Worm (Caenorhabditis elegans) whole organism, L4 larva: ENCODE data around the gene cccp-1.

ENCODE experiments used
- F10B5.3 ChIP-seq: sonication (generic microtip); optimal IDR thresholded peaks from 2 replicates; lab custom pipeline; 2016; ENCODE audit warnings: mild to moderate bottlenecking, missing genetic modification characterization, missing compliant biosample characterization
- F26F4.8 ChIP-seq: fragments of 200-800 bp; sonication (Bioruptor generic); conservative IDR thresholded peaks from 2 replicates; pipeline ENCODE4 v1.3.6; 2022; ENCODE audit warnings: missing genetic modification characterization, missing compliant biosample characterization
- F37D6.2 ChIP-seq: sonication (generic microtip); optimal IDR thresholded peaks from 2 replicates; lab custom pipeline; 2016; ENCODE audit warnings: mild to moderate bottlenecking, missing genetic modification characterization, missing compliant biosample characterization
- R02D3.7 ChIP-seq: fragments of 150-350 bp; sonication (generic microtip); optimal IDR thresholded peaks from 3 replicates; lab custom pipeline; 2014; ENCODE audit warnings: missing biosample characterization, missing genetic modification characterization
- T26A8.4 ChIP-seq: fragments of 200-800 bp; sonication (Bioruptor generic); IDR thresholded peaks from 2 replicates; pipeline ENCODE4 v1.3.6; 2022; ENCODE audit warnings: missing genetic modification characterization, missing compliant biosample characterization
- Y105C5A.15 ChIP-seq: fragments of 200-800 bp; sonication (Bioruptor generic); IDR thresholded peaks from 2 replicates; pipeline ENCODE4 v1.3.6; 2022; ENCODE audit warnings: missing genetic modification characterization, missing compliant biosample characterization
- Y75B8A.6 ChIP-seq: fragments of 200-800 bp; sonication (Bioruptor generic); IDR thresholded peaks from 2 replicates; pipeline ENCODE4 v1.3.6; 2022; ENCODE audit warnings: missing genetic modification reagents, missing genetic modification characterization, missing compliant biosample characterization
- aly-2 ChIP-seq: sonication (generic microtip); optimal IDR thresholded peaks from 2 replicates; lab custom pipeline; 2018; ENCODE audit warnings: missing biosample characterization, missing genetic modification characterization
- arid-1 ChIP-seq: fragments of 200-800 bp; sonication (Bioruptor generic); conservative IDR thresholded peaks from 2 replicates; pipeline ENCODE4 v1.3.6; 2022; ENCODE audit warnings: missing genetic modification reagents, missing genetic modification characterization, missing compliant biosample characterization
- attf-4 ChIP-seq: sonication (generic microtip); optimal IDR thresholded peaks from 3 replicates; lab custom pipeline; 2017; ENCODE audit warnings: missing biosample characterization, missing genetic modification characterization
- ceh-20 ChIP-seq: fragments of 200-800 bp; sonication (Bioruptor generic); IDR thresholded peaks from 2 replicates; pipeline ENCODE4 v1.3.6; 2022; ENCODE audit warnings: missing genetic modification reagents, missing genetic modification characterization, missing compliant biosample characterization
- ceh-28 ChIP-seq: fragments of 150-350 bp; optimal IDR thresholded peaks from 2 replicates; lab custom pipeline; 2014; ENCODE audit warnings: missing biosample characterization, missing genetic modification reagents, missing genetic modification characterization
- ces-1 ChIP-seq: fragments of 150-350 bp; sonication (generic microtip); optimal IDR thresholded peaks from 4 replicates; lab custom pipeline; 2014; ENCODE audit warnings: missing biosample characterization, missing genetic modification reagents, missing genetic modification characterization
- ctbp-1 ChIP-seq: fragments of 200-800 bp; sonication (Bioruptor generic); IDR thresholded peaks from 2 replicates; pipeline ENCODE4 v1.3.6; 2022; ENCODE audit warnings: missing genetic modification reagents, missing genetic modification characterization, missing compliant biosample characterization
- daf-12 ChIP-seq: fragments of 150-350 bp; optimal IDR thresholded peaks from 2 replicates; lab custom pipeline; 2014; ENCODE audit warnings: missing biosample characterization, missing genetic modification reagents, missing genetic modification characterization
- daf-19 ChIP-seq: fragments of 200-800 bp; sonication (Bioruptor generic); conservative IDR thresholded peaks from 2 replicates; pipeline ENCODE4 v1.3.6; 2022; ENCODE audit warnings: missing genetic modification characterization, missing compliant biosample characterization
- dmd-6 ChIP-seq: fragments of 200-800 bp; sonication (Bioruptor generic); IDR thresholded peaks from 2 replicates; pipeline ENCODE4 v1.3.6; 2022; ENCODE audit warnings: missing genetic modification reagents, missing genetic modification characterization, missing compliant biosample characterization
- dpl-1 ChIP-seq: fragments of 150-350 bp; optimal IDR thresholded peaks from 2 replicates; lab custom pipeline; 2014; ENCODE audit warnings: missing biosample characterization, missing genetic modification reagents, missing genetic modification characterization
- duxl-1 ChIP-seq: sonication (generic microtip); optimal IDR thresholded peaks from 2 replicates; lab custom pipeline; 2016; ENCODE audit warnings: mild to moderate bottlenecking, missing genetic modification characterization, moderate library complexity, missing compliant biosample characterization; ENCODE audit not compliant: poor library complexity
- egl-43 ChIP-seq: fragments of 200-800 bp; sonication (Bioruptor generic); IDR thresholded peaks from 2 replicates; pipeline ENCODE4 v1.3.6; 2022; ENCODE audit warnings: missing genetic modification reagents, missing genetic modification characterization, missing compliant biosample characterization
- fkh-10 ChIP-seq: fragments of 150-350 bp; optimal IDR thresholded peaks from 2 replicates; lab custom pipeline; 2014; ENCODE audit warnings: missing biosample characterization, missing genetic modification reagents, missing genetic modification characterization
- fos-1 ChIP-seq: fragments of 150-350 bp; optimal IDR thresholded peaks from 2 replicates; lab custom pipeline; 2014; ENCODE audit warnings: missing biosample characterization, missing genetic modification characterization
- hif-1 ChIP-seq, 2 experiments: sonication (generic microtip); optimal IDR thresholded peaks; 2 replicates each; lab custom pipeline; 2016 to 2017; ENCODE audit warnings: missing compliant biosample characterization in 2 of 2, missing genetic modification characterization in 2 of 2, missing genetic modification reagents in 2 of 2, missing genotype in 2 of 2, mild to moderate bottlenecking in 1 of 2
- hlh-30 ChIP-seq: sonication (generic microtip); optimal IDR thresholded peaks from 2 replicates; lab custom pipeline; 2017; ENCODE audit warnings: antibody characterized with exemption, mild to moderate bottlenecking, missing genetic modification characterization, missing compliant biosample characterization; ENCODE audit not compliant: insufficient read depth
- lin-1 ChIP-seq: fragments of 200-800 bp; sonication (Bioruptor generic); IDR thresholded peaks from 2 replicates; pipeline ENCODE4 v1.3.6; 2022; ENCODE audit warnings: missing genetic modification reagents, missing genetic modification characterization, missing compliant biosample characterization
- lin-13 ChIP-seq: fragments of 150-350 bp; optimal IDR thresholded peaks from 2 replicates; lab custom pipeline; 2014; ENCODE audit warnings: missing biosample characterization, missing genetic modification reagents, missing genetic modification characterization
- lin-15B ChIP-seq: fragments of 150-350 bp; sonication (generic microtip); optimal IDR thresholded peaks from 3 replicates; lab custom pipeline; 2014; ENCODE audit warnings: missing biosample characterization, missing genetic modification characterization
- lin-29 ChIP-seq: fragments of 200-800 bp; sonication (Bioruptor generic); IDR thresholded peaks from 2 replicates; pipeline ENCODE4 v1.3.6; 2022; ENCODE audit warnings: missing genetic modification reagents, missing genetic modification characterization, missing compliant biosample characterization
- lin-38 ChIP-seq: fragments of 200-800 bp; sonication (Bioruptor generic); IDR thresholded peaks from 2 replicates; pipeline ENCODE4 v1.3.6; 2022; ENCODE audit warnings: missing genetic modification reagents, missing genetic modification characterization, missing compliant biosample characterization
- lir-3 ChIP-seq: sonication (generic microtip); optimal IDR thresholded peaks from 2 replicates; lab custom pipeline; 2016; ENCODE audit warnings: mild to moderate bottlenecking, missing genetic modification characterization, missing compliant biosample characterization
- lsy-2 ChIP-seq, 2 experiments: fragments of 150-350 bp in 1 of 2; sonication (generic microtip) in 1 of 2; optimal IDR thresholded peaks; 2 replicates each; lab custom pipeline; 2014 to 2017; ENCODE audit warnings: missing biosample characterization in 2 of 2, missing genetic modification characterization in 2 of 2
- mdl-1 ChIP-seq, 2 experiments: fragments of 150-350 bp in 1 of 2; sonication (generic microtip) in 1 of 2; optimal IDR thresholded peaks; 2 replicates each; lab custom pipeline; 2014 to 2017; ENCODE audit warnings: missing biosample characterization in 2 of 2, missing genetic modification characterization in 2 of 2
- mdt-29 ChIP-seq: fragments of 200-800 bp; sonication (Bioruptor generic); IDR thresholded peaks from 2 replicates; pipeline ENCODE4 v1.3.6; 2022; ENCODE audit warnings: missing genetic modification reagents, missing genetic modification characterization, missing compliant biosample characterization
- mxl-3 ChIP-seq: fragments of 200-800 bp; sonication (Bioruptor generic); optimal IDR thresholded peaks from 2 replicates; lab custom pipeline; 2018; ENCODE audit warnings: mild to moderate bottlenecking, missing genetic modification characterization, missing compliant biosample characterization
- nhr-102 ChIP-seq: sonication (generic microtip); optimal IDR thresholded peaks from 2 replicates; lab custom pipeline; 2016; ENCODE audit warnings: mild to moderate bottlenecking, missing genetic modification characterization, moderate library complexity, missing compliant biosample characterization
- nhr-11 ChIP-seq: fragments of 150-350 bp; optimal IDR thresholded peaks from 2 replicates; lab custom pipeline; 2014; ENCODE audit warnings: missing biosample characterization, missing genetic modification characterization
- nhr-25 ChIP-seq: sonication (generic microtip); optimal IDR thresholded peaks from 2 replicates; lab custom pipeline; 2017; ENCODE audit warnings: missing genetic modification characterization, mild to moderate bottlenecking, missing compliant biosample characterization, antibody characterized with exemption, moderate library complexity, borderline replicate concordance; ENCODE audit not compliant: insufficient read depth
- nhr-28 ChIP-seq: fragments of 150-350 bp; optimal IDR thresholded peaks from 2 replicates; lab custom pipeline; 2014; ENCODE audit warnings: missing biosample characterization, missing genetic modification characterization
- nhr-42 ChIP-seq: fragments of 200-800 bp; sonication (Bioruptor generic); IDR thresholded peaks from 2 replicates; pipeline ENCODE4 v1.3.6; 2022; ENCODE audit warnings: missing genetic modification characterization, missing compliant biosample characterization
- nhr-48 ChIP-seq: sonication (generic microtip); optimal IDR thresholded peaks from 2 replicates; lab custom pipeline; 2016; ENCODE audit warnings: mild to moderate bottlenecking, missing genetic modification characterization, missing compliant biosample characterization
- nhr-6 ChIP-seq: fragments of 150-350 bp; optimal IDR thresholded peaks from 2 replicates; lab custom pipeline; 2014; ENCODE audit warnings: missing biosample characterization, missing genetic modification characterization
- pha-4 ChIP-seq, 2 experiments: fragments of 150-350 bp in 1 of 2; fragments of 200-800 bp in 1 of 2; sonication (Bioruptor generic) in 1 of 2; IDR thresholded peaks in 1 of 2; optimal IDR thresholded peaks in 1 of 2; 2 replicates each; pipeline versions ENCODE4 v1.3.6 to Lab custom; 2014 to 2022; ENCODE audit warnings: missing genetic modification characterization in 2 of 2, missing genetic modification reagents in 2 of 2, missing biosample characterization in 1 of 2, missing compliant biosample characterization in 1 of 2
- php-3 ChIP-seq: fragments of 200-800 bp; sonication (Bioruptor generic); IDR thresholded peaks from 2 replicates; pipeline ENCODE4 v1.3.6; 2022; ENCODE audit warnings: missing genetic modification reagents, missing genetic modification characterization, missing compliant biosample characterization
- saeg-2 ChIP-seq: fragments of 200-800 bp; sonication (Bioruptor generic); IDR thresholded peaks from 2 replicates; pipeline ENCODE4 v1.3.6; 2022; ENCODE audit warnings: missing genetic modification reagents, missing genetic modification characterization, missing compliant biosample characterization
- spr-1 ChIP-seq: sonication (generic microtip); optimal IDR thresholded peaks from 2 replicates; lab custom pipeline; 2016; ENCODE audit warnings: mild to moderate bottlenecking, missing genetic modification characterization, missing compliant biosample characterization
- unc-130 ChIP-seq: sonication (generic microtip); optimal IDR thresholded peaks from 2 replicates; lab custom pipeline; 2016; ENCODE audit warnings: missing genetic modification reagents, missing genetic modification characterization, missing compliant biosample characterization
- zfp-3 ChIP-seq: fragments of 200-800 bp; sonication (Bioruptor generic); conservative IDR thresholded peaks from 2 replicates; pipeline ENCODE4 v1.3.6; 2022; ENCODE audit warnings: missing genetic modification reagents, missing genetic modification characterization, missing compliant biosample characterization
- zip-11 ChIP-seq: fragments of 200-800 bp; sonication (Bioruptor generic); IDR thresholded peaks from 2 replicates; pipeline ENCODE4 v1.3.6; 2022; ENCODE audit warnings: missing genetic modification characterization, missing compliant biosample characterization
- zip-2 ChIP-seq: fragments of 150-350 bp; optimal IDR thresholded peaks from 2 replicates; lab custom pipeline; 2014; ENCODE audit warnings: missing biosample characterization, missing genetic modification characterization
- ztf-11 ChIP-seq: fragments of 150-350 bp; optimal IDR thresholded peaks from 2 replicates; lab custom pipeline; 2014; ENCODE audit warnings: missing biosample characterization, missing genetic modification characterization
- ztf-7 ChIP-seq: fragments of 150-350 bp; optimal IDR thresholded peaks from 2 replicates; lab custom pipeline; 2014; ENCODE audit warnings: missing biosample characterization, missing genetic modification characterization

Gene cccp-1

DNA sequence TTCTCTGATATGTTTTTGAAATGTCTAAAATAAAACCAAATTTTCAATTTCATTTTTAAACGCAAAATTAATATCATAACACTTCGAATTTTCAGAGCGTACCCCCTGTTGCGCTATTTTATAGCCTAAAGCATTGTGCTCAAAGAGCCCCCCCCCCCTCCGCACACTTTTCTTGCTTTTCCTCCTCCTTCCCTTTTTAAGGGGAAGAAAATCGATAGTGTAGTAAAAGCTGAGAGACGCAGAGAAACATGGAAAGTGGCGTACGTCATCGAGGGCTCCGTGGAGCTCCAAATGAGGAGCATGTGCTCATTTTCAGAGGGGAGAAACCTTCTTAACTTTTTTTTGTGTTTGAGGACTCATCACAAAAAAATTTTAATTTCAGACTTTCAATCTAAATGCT lies at the start of gene cccp-1 (continued):
- TF ChIP-seq lin-29 = no peak
- TF ChIP-seq mdl-1 (tag; optimal IDR thresholded peaks at IDR 0.05; lab: Kevin White, UChicago) = peak in 1 of 2 experiments; percentile 45
- no peak for TF ChIP-seq dmd-6
- TF ChIP-seq lin-38 = peak; percentile 17; the same call in 1 of the 2 replicates
- no peak for TF ChIP-seq zfp-3
- TF ChIP-seq pha-4 (GFP tag; IDR thresholded peaks at IDR 0.05; lab: Robert Waterston, UW) = no peak
- TF ChIP-seq pha-4 (tag; optimal IDR thresholded peaks at IDR 0.05; lab: Kevin White, UChicago) = no peak
- TF ChIP-seq nhr-6 (tag; lab: Kevin White, UChicago) = no peak
- TF ChIP-seq mxl-3 = no peak
- TF ChIP-seq fos-1 = no peak
- no peak for TF ChIP-seq ces-1 (GFP tag; lab: Kevin White, UChicago)
- TF ChIP-seq, all 104 proteins: peak for 14

DNA sequence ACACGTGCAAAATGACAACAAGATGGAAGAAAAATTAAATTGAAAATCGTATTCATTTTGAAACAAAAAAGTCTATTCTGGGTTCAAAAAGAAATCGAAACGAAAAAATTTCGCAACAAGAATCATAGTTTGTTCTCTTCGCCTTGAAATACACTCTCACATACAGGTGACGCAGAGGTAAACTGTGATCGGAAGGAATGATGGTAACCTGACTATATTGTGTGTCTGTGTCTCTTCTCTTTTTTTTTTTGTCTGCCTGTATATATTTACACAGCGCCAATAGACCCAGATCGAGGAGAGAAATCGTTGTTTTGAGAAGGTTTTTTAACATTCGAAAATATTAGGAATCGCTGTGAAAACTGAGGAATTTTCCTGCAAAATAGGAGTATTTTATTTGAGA lies 48.6 kb upstream of the cccp-1 start:
- TF ChIP-seq nhr-42 (GFP tag; lab: Robert Waterston, UW) (no peak), ces-1 (GFP tag; lab: Kevin White, UChicago) (no peak), ztf-11 (no peak), php-3 (GFP tag; lab: Robert Waterston, UW) (no peak), R02D3.7 (tag; lab: Kevin White, UChicago) (no peak), aly-2 (tag; lab: Kevin White, UChicago) (no peak), nhr-25 (tag; lab: Kevin White, UChicago) (no peak), duxl-1 (tag; lab: Kevin White, UChicago) (no peak), daf-12 (tag; lab: Kevin White, UChicago) (no peak), Y75B8A.6 (GFP tag; lab: Robert Waterston, UW) (no peak), hif-1 (tag; optimal IDR thresholded peaks at IDR 0.05; lab: Kevin White, UChicago) (no peak), ctbp-1 (GFP tag; lab: Robert Waterston, UW) (no peak), F10B5.3 (tag; lab: Kevin White, UChicago) (no peak), ceh-28 (no peak), lsy-2 (tag; optimal IDR thresholded peaks at IDR 0.05; lab: Kevin White, UChicago) (peak in 1 of 2 experiments; percentile 44), zip-2 (no peak), nhr-102 (tag; lab: Kevin White, UChicago) (no peak), nhr-11 (no peak), hlh-30 (tag; lab: Kevin White, UChicago) (peak; percentile 85), ztf-7 (tag; lab: Kevin White, UChicago) (no peak), daf-19 (GFP tag; lab: Robert Waterston, UW) (no peak), unc-130 (no peak), fkh-10 (no peak), Y105C5A.15 (GFP tag; lab: Robert Waterston, UW) (no peak), ceh-20 (GFP tag; lab: Robert Waterston, UW) (no peak), mdt-29 (GFP tag; lab: Robert Waterston, UW) (no peak), lin-1 (GFP tag; lab: Robert Waterston, UW) (no peak), arid-1 (GFP tag; lab: Robert Waterston, UW) (no peak), F37D6.2 (tag; lab: Kevin White, UChicago) (no peak), lir-3 (no peak), nhr-28 (tag; lab: Kevin White, UChicago) (peak; percentile 89), F26F4.8 (GFP tag; lab: Robert Waterston, UW) (no peak), lin-15B (tag; lab: Kevin White, UChicago) (no peak), spr-1 (no peak), attf-4 (tag; lab: Kevin White, UChicago) (no peak), nhr-48 (tag; lab: Kevin White, UChicago) (no peak), lin-13 (no peak), egl-43 (GFP tag; lab: Robert Waterston, UW) (no peak), T26A8.4 (GFP tag; lab: Robert Waterston, UW) (no peak), dpl-1 (GFP tag; lab: Kevin White, UChicago) (peak; percentile 49), saeg-2 (GFP tag; lab: Robert Waterston, UW) (no peak), zip-11 (GFP tag; lab: Robert Waterston, UW) (no peak)
